Fruit fly (Drosophila melanogaster) whole organism, embryonic: ENCODE measurements around the gene Nsun5.

Source experiments
- Atf-2 ChIP-seq: fragments of 200-800 bp; sonication (Bioruptor generic); optimal IDR thresholded peaks from 2 replicates; lab custom pipeline; 2016; ENCODE audit warnings: missing biosample characterization, missing genetic modification characterization
- BEAF-32 ChIP-seq: fragments of 200-800 bp; sonication (Bioruptor generic); optimal IDR thresholded peaks from 3 replicates; lab custom pipeline; 2017; ENCODE audit warnings: missing biosample characterization, missing genetic modification characterization, mild to moderate bottlenecking, moderate library complexity, missing genetic modification reagents
- CG10209 ChIP-seq: fragments of 200-800 bp; sonication (Bioruptor generic); optimal IDR thresholded peaks from 3 replicates; lab custom pipeline; 2017; ENCODE audit warnings: missing biosample characterization, mild to moderate bottlenecking, missing genetic modification characterization, missing genetic modification reagents
- CG1024 ChIP-seq: fragments of 200-800 bp; sonication (Bioruptor generic); IDR thresholded peaks from 2 replicates; pipeline ENCODE4 v1.3.6; 2022; ENCODE audit warnings: missing biosample characterization, missing genetic modification characterization
- CG12104 ChIP-seq: fragments of 200-800 bp; sonication (Bioruptor generic); optimal IDR thresholded peaks from 3 replicates; lab custom pipeline; 2016; ENCODE audit warnings: missing biosample characterization, missing genetic modification characterization
- CG1233 ChIP-seq: fragments of 200-800 bp; sonication (Bioruptor generic); optimal IDR thresholded peaks from 4 replicates; lab custom pipeline; 2018; ENCODE audit warnings: missing biosample characterization, mild to moderate bottlenecking, missing genetic modification characterization
- CG13894 ChIP-seq: fragments of 200-800 bp; sonication (Bioruptor generic); optimal IDR thresholded peaks from 3 replicates; lab custom pipeline; 2018; ENCODE audit warnings: missing biosample characterization, mild to moderate bottlenecking, missing genetic modification characterization, moderate library complexity
- CG1602 ChIP-seq: fragments of 200-800 bp; sonication (Bioruptor generic); optimal IDR thresholded peaks from 3 replicates; lab custom pipeline; 2016; ENCODE audit warnings: missing biosample characterization, missing genetic modification characterization
- CG32772 ChIP-seq: fragments of 200-800 bp; sonication (Bioruptor generic); IDR thresholded peaks from 2 replicates; pipeline ENCODE4 v1.3.6; 2022; ENCODE audit warnings: missing biosample characterization, missing genetic modification characterization
- CG34224 ChIP-seq: fragments of 200-800 bp; sonication (Bioruptor generic); IDR thresholded peaks from 3 replicates; pipeline ENCODE4 v1.3.6; 2022; ENCODE audit warnings: missing biosample characterization, missing genetic modification characterization; ENCODE audit not compliant: partially characterized antibody
- CG5953 ChIP-seq: fragments of 200-800 bp; sonication (Bioruptor generic); IDR thresholded peaks from 2 replicates; pipeline ENCODE4 v1.3.6; 2022; ENCODE audit warnings: missing biosample characterization, missing genetic modification characterization
- CG6272 ChIP-seq: fragments of 200-800 bp; sonication (Bioruptor generic); IDR thresholded peaks from 2 replicates; pipeline ENCODE4 v1.3.6; 2022; ENCODE audit warnings: missing biosample characterization, missing genetic modification characterization
- CG8478 ChIP-seq: fragments of >200 bp; optimal IDR thresholded peaks from 2 replicates; lab custom pipeline; 2018
- CG9817 ChIP-seq: fragments of 200-800 bp; sonication (Bioruptor generic); optimal IDR thresholded peaks from 2 replicates; lab custom pipeline; 2018; ENCODE audit warnings: missing biosample characterization, mild to moderate bottlenecking, missing genetic modification characterization, moderate library complexity
- Camta ChIP-seq: fragments of 200-800 bp; sonication (Bioruptor generic); optimal IDR thresholded peaks from 2 replicates; lab custom pipeline; 2016; ENCODE audit warnings: missing biosample characterization, missing genetic modification characterization
- CkIIα-i1 ChIP-seq: fragments of 200-800 bp; sonication (Bioruptor generic); IDR thresholded peaks from 2 replicates; pipeline ENCODE4 v1.3.6; 2022; ENCODE audit warnings: missing biosample characterization, missing genetic modification characterization
- Drgx ChIP-seq: fragments of 200-800 bp; sonication (Bioruptor generic); IDR thresholded peaks from 2 replicates; pipeline ENCODE4 v1.3.6; 2022; ENCODE audit warnings: missing biosample characterization, missing genetic modification characterization
- Elba2 ChIP-seq: fragments of 200-800 bp; sonication (Bioruptor generic); optimal IDR thresholded peaks from 3 replicates; lab custom pipeline; 2016; ENCODE audit warnings: missing biosample characterization, missing genetic modification characterization
- Fer3 ChIP-seq: fragments of 200-800 bp; sonication (Bioruptor generic); optimal IDR thresholded peaks from 2 replicates; lab custom pipeline; 2018; ENCODE audit warnings: missing biosample characterization, mild to moderate bottlenecking, missing genetic modification characterization, moderate library complexity
- Nf-YC ChIP-seq: fragments of 200-800 bp; optimal IDR thresholded peaks from 3 replicates; lab custom pipeline; 2019; ENCODE audit warnings: missing biosample characterization, mild to moderate bottlenecking, missing genetic modification characterization, moderate library complexity
- Opbp ChIP-seq: fragments of 200-800 bp; sonication (Bioruptor generic); IDR thresholded peaks from 3 replicates; pipeline ENCODE4 v1.3.6; 2022; ENCODE audit warnings: missing biosample characterization, missing genetic modification characterization; ENCODE audit not compliant: partially characterized antibody
- Side ChIP-seq: fragments of 200-800 bp; sonication (Bioruptor generic); optimal IDR thresholded peaks from 2 replicates; lab custom pipeline; 2016; ENCODE audit warnings: missing biosample characterization, missing genetic modification characterization
- Vsx1 ChIP-seq: fragments of 200-800 bp; sonication (Bioruptor generic); optimal IDR thresholded peaks from 2 replicates; lab custom pipeline; 2017; ENCODE audit warnings: missing biosample characterization, mild to moderate bottlenecking, missing genetic modification characterization, missing genetic modification reagents
- YL-1 ChIP-seq: fragments of 200-800 bp; sonication (Bioruptor generic); optimal IDR thresholded peaks from 3 replicates; lab custom pipeline; 2017; ENCODE audit warnings: missing biosample characterization, mild to moderate bottlenecking, missing genetic modification characterization
- ab ChIP-seq: fragments of 200-800 bp; sonication (Bioruptor generic); optimal IDR thresholded peaks from 2 replicates; lab custom pipeline; 2016; ENCODE audit warnings: missing biosample characterization, missing genetic modification characterization
- ato ChIP-seq: fragments of 200-800 bp; sonication (Bioruptor generic); IDR thresholded peaks from 2 replicates; pipeline ENCODE4 v1.3.6; 2022; ENCODE audit warnings: missing biosample characterization, missing genetic modification characterization; ENCODE audit not compliant: partially characterized antibody
- bowl ChIP-seq: fragments of 200-800 bp; sonication (Bioruptor generic); IDR thresholded peaks from 2 replicates; pipeline ENCODE4 v1.3.6; 2022; ENCODE audit warnings: missing biosample characterization, missing genetic modification characterization
- bsh ChIP-seq, 2 experiments: fragments of 200-800 bp; sonication (Bioruptor generic); optimal IDR thresholded peaks; 2 replicates each; lab custom pipeline; 2017 to 2018; ENCODE audit warnings: mild to moderate bottlenecking in 2 of 2, missing biosample characterization in 2 of 2, missing genetic modification characterization in 2 of 2, moderate library complexity in 1 of 2
- chn ChIP-seq: fragments of 200-800 bp; sonication (Bioruptor generic); optimal IDR thresholded peaks from 2 replicates; lab custom pipeline; 2016; ENCODE audit warnings: missing biosample characterization, missing genetic modification characterization
- danr ChIP-seq: fragments of 200-800 bp; sonication (Bioruptor generic); IDR thresholded peaks from 2 replicates; pipeline ENCODE4 v1.3.6; 2022; ENCODE audit warnings: missing biosample characterization, missing genetic modification characterization
- dmrt11E ChIP-seq: fragments of 200-800 bp; sonication (Bioruptor generic); optimal IDR thresholded peaks from 3 replicates; lab custom pipeline; 2018; ENCODE audit warnings: missing biosample characterization, mild to moderate bottlenecking, missing genetic modification characterization, moderate library complexity
- dmrt99B ChIP-seq: fragments of 200-800 bp; sonication (Bioruptor generic); optimal IDR thresholded peaks from 2 replicates; lab custom pipeline; 2018; ENCODE audit warnings: missing biosample characterization, mild to moderate bottlenecking, missing genetic modification characterization, moderate library complexity
- emc ChIP-seq: fragments of 200-800 bp; sonication (Bioruptor generic); optimal IDR thresholded peaks from 2 replicates; lab custom pipeline; 2016; ENCODE audit warnings: missing biosample characterization, missing genetic modification characterization
- en ChIP-seq: fragments of 200-800 bp; sonication (Bioruptor generic); optimal IDR thresholded peaks from 2 replicates; lab custom pipeline; 2016; ENCODE audit warnings: missing biosample characterization, missing genetic modification characterization
- fd102C ChIP-seq: fragments of 200-800 bp; sonication (Bioruptor generic); optimal IDR thresholded peaks from 2 replicates; lab custom pipeline; 2018; ENCODE audit warnings: missing biosample characterization, mild to moderate bottlenecking, missing genetic modification characterization, moderate library complexity
- fd3F ChIP-seq: fragments of 200-800 bp; sonication (Bioruptor generic); optimal IDR thresholded peaks from 2 replicates; lab custom pipeline; 2018; ENCODE audit warnings: missing biosample characterization, mild to moderate bottlenecking, missing genetic modification characterization, moderate library complexity
- gfzf ChIP-seq: fragments of 200-800 bp; sonication (Bioruptor generic); optimal IDR thresholded peaks from 2 replicates; lab custom pipeline; 2016; ENCODE audit warnings: missing biosample characterization, mild to moderate bottlenecking, missing genetic modification characterization, moderate library complexity
- gt ChIP-seq: fragments of 200-800 bp; sonication (Bioruptor generic); IDR thresholded peaks from 2 replicates; pipeline ENCODE4 v1.3.6; 2022; ENCODE audit warnings: missing biosample characterization, missing genetic modification characterization
- hkb ChIP-seq, 2 experiments: fragments of 200-800 bp in 1 of 2; fragments of >200 bp in 1 of 2; sonication (Bioruptor generic) in 1 of 2; IDR thresholded peaks in 1 of 2; optimal IDR thresholded peaks in 1 of 2; 2 replicates each; pipeline versions ENCODE4 v1.3.6 to Lab custom; 2017 to 2022; ENCODE audit warnings: missing biosample characterization in 1 of 2, missing genetic modification characterization in 1 of 2
- lilli ChIP-seq: fragments of 200-800 bp; sonication (Bioruptor generic); optimal IDR thresholded peaks from 3 replicates; lab custom pipeline; 2016; ENCODE audit warnings: missing biosample characterization, missing genetic modification characterization
- onecut ChIP-seq: fragments of 200-800 bp; sonication (Bioruptor generic); IDR thresholded peaks from 2 replicates; pipeline ENCODE4 v1.3.6; 2022; ENCODE audit warnings: missing biosample characterization, missing genetic modification characterization
- p53 ChIP-seq: fragments of 200-800 bp; sonication (Bioruptor generic); optimal IDR thresholded peaks from 2 replicates; lab custom pipeline; 2016; ENCODE audit warnings: missing biosample characterization, missing genetic modification characterization
- pan ChIP-seq, 4 experiments: fragments of >200 bp in 3 of 4; fragments of 200-800 bp in 1 of 4; sonication (Bioruptor generic) in 1 of 4; optimal IDR thresholded peaks in 3 of 4; IDR thresholded peaks in 1 of 4; 2 replicates each; pipeline versions ENCODE4 v1.3.6 to Lab custom; 2017 to 2022; ENCODE audit warnings: missing biosample characterization in 2 of 4, missing genetic modification characterization in 2 of 4, mixed read lengths in 1 of 4
- pho ChIP-seq: fragments of 200-800 bp; sonication (Bioruptor generic); optimal IDR thresholded peaks from 2 replicates; lab custom pipeline; 2016; ENCODE audit warnings: missing biosample characterization, missing genetic modification characterization
- pros ChIP-seq: fragments of 200-800 bp; sonication (Bioruptor generic); optimal IDR thresholded peaks from 3 replicates; lab custom pipeline; 2019; ENCODE audit warnings: missing biosample characterization, mild to moderate bottlenecking, missing genetic modification characterization, moderate library complexity
- ro ChIP-seq: fragments of 200-800 bp; sonication (Bioruptor generic); IDR thresholded peaks from 2 replicates; pipeline ENCODE4 v1.3.6; 2022; ENCODE audit warnings: missing biosample characterization, missing genetic modification characterization
- slp2 ChIP-seq: fragments of 200-800 bp; sonication (Bioruptor generic); optimal IDR thresholded peaks from 2 replicates; lab custom pipeline; 2016; ENCODE audit warnings: missing biosample characterization, missing genetic modification characterization
- zen ChIP-seq: fragments of 200-800 bp; sonication (Bioruptor generic); optimal IDR thresholded peaks from 3 replicates; lab custom pipeline; 2018; ENCODE audit warnings: missing biosample characterization, mild to moderate bottlenecking, missing genetic modification characterization, moderate library complexity

Gene Nsun5

dm6 chr3R:19147511-19148239 is 14.4 kb downstream of the Nsun5 start, which contains the start of gene Ppcs (continued):
- TF ChIP-seq pros (GFP tag; lab: Kevin White, UChicago) (no peak), YL-1 (GFP tag; lab: Kevin White, UChicago) (peak; percentile 44), ro (GFP tag; lab: Robert Waterston, UW) (no peak), Side (peak; percentile 70), ato (GFP tag; lab: Robert Waterston, UW) (no peak), p53 (GFP tag; lab: Kevin White, UChicago) (peak; percentile 46), CG1602 (GFP tag; lab: Kevin White, UChicago) (peak; percentile 36), CG8478 (no peak), gfzf (GFP tag; lab: Kevin White, UChicago) (peak; percentile 44), CG10209 (GFP tag; lab: Kevin White, UChicago) (peak; percentile 51), CG13894 (tag; lab: Kevin White, UChicago) (peak; percentile 54), BEAF-32 (GFP tag; lab: Kevin White, UChicago) (peak; percentile 48), Drgx (GFP tag; lab: Robert Waterston, UW) (peak; percentile 65), ab (no peak), CG9817 (peak; percentile 56), hkb (optimal IDR thresholded peaks at IDR 0.05; lab: Kevin White, UChicago) (no peak), hkb (GFP tag; IDR thresholded peaks at IDR 0.05; lab: Robert Waterston, UW) (no peak; the same call in 1 of the 2 replicates), Fer3 (tag; lab: Kevin White, UChicago) (peak; percentile 55), emc (peak; percentile 36), danr (GFP tag; lab: Robert Waterston, UW) (no peak), fd102C (GFP tag; lab: Kevin White, UChicago) (no peak), chn (GFP tag; lab: Kevin White, UChicago) (peak; percentile 33), Camta (peak; percentile 63), dmrt99B (tag; lab: Kevin White, UChicago) (peak; percentile 25), dmrt11E (peak; percentile 21), bowl (GFP tag; lab: Robert Waterston, UW) (no peak), Nf-YC (tag; lab: Kevin White, UChicago) (peak; percentile 48), en (no peak), CG34224 (GFP tag; lab: Robert Waterston, UW) (peak; percentile 66; the same call in 2 of the 3 replicates), Vsx1 (GFP tag; lab: Kevin White, UChicago) (peak; percentile 17), CG6272 (GFP tag; lab: Robert Waterston, UW) (no peak), CkIIα-i1 (GFP tag; lab: Robert Waterston, UW) (no peak), lilli (GFP tag; lab: Kevin White, UChicago) (peak; percentile 73), pho (GFP tag; lab: Kevin White, UChicago) (peak; percentile 74), onecut (GFP tag; lab: Robert Waterston, UW) (peak; percentile 49; the same call in 1 of the 2 replicates), gt (no peak), CG32772 (GFP tag; lab: Robert Waterston, UW) (peak; percentile 72), CG12104 (GFP tag; lab: Kevin White, UChicago) (peak; percentile 76), CG1024 (no peak), fd3F (peak; percentile 49), pan (optimal IDR thresholded peaks at IDR 0.05; lab: Kevin White, UChicago) (no peak), pan (GFP tag; optimal IDR thresholded peaks at IDR 0.05 in 1 of 2, IDR thresholded peaks at IDR 0.05 in 1 of 2) (peak in 1 of 2 experiments; percentile 40), Elba2 (no peak), CG5953 (no peak), Atf-2 (GFP tag; lab: Kevin White, UChicago) (peak; percentile 54), slp2 (peak; percentile 39), Opbp (peak; percentile 99), CG1233 (GFP tag; lab: Kevin White, UChicago) (peak; percentile 74), zen (tag; lab: Kevin White, UChicago) (peak; percentile 26), bsh (GFP tag; optimal IDR thresholded peaks at IDR 0.05; lab: Kevin White, UChicago) (peak; percentile 27 to 92)
